Worm (Caenorhabditis elegans): ENCODE data around the gene Y46B2A.3.
"Not testable (repeated sequence)": the region's sequence is repeated elsewhere in the genome, so short reads cannot be mapped to it uniquely, and the experiment has no call there.

Y46B2A.3 gene

DNA sequence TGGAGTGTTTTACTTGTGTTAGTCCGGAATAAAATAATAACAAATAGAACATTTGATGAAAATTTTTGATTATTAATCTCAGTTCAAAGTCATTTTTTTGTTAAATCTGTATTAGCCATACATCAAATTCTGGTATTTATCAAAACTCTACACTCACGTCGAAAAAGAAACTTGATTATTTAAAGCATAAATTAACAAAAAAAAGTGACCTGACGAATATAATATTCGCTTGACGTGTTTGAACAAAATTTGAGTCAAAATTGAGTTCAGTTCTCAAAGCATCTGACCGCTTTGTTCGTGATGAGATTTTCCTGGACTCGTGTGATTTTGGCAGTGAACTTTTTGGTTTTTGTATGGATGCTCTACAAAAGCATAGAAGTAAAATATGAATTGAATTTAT lies 43.2 kb downstream of the Y46B2A.3 start, which contains the start of gene F46F5.10:
TSS of gene F46F5.10 (plus strand) at position 301 of the 400 bp plus-strand sequence.
- no peak for TF ChIP-seq ceh-36 (tag; optimal IDR thresholded peaks at IDR 0.05)
- no peak for TF ChIP-seq pes-1 (GFP tag; IDR thresholded peaks at IDR 0.05)
- no peak for TF ChIP-seq ama-1 (optimal IDR thresholded peaks at IDR 0.05)
- no peak for TF ChIP-seq aly-1 (tag; optimal IDR thresholded peaks at IDR 0.05)
- TF ChIP-seq ets-7 (tag; optimal IDR thresholded peaks at IDR 0.05) = no peak
- TF ChIP-seq flt-1 (GFP tag; IDR thresholded peaks at IDR 0.05) = no peak
- TF ChIP-seq ceh-13 (GFP tag; optimal IDR thresholded peaks at IDR 0.05) = no peak
- TF ChIP-seq hmbx-1 (tag; optimal IDR thresholded peaks at IDR 0.05) = no peak
- no peak for TF ChIP-seq F13C5.2 (tag; optimal IDR thresholded peaks at IDR 0.05)
- no peak for TF ChIP-seq tbx-11 (GFP tag; IDR thresholded peaks at IDR 0.05)
- no peak for TF ChIP-seq hnd-1 (tag; optimal IDR thresholded peaks at IDR 0.05)
- TF ChIP-seq sea-1 (GFP tag; conservative IDR thresholded peaks at IDR 0.05) = no peak
- no peak for TF ChIP-seq tbx-37 (GFP tag; conservative IDR thresholded peaks at IDR 0.05)
- TF ChIP-seq tra-4 (tag; optimal IDR thresholded peaks at IDR 0.05) = no peak
- TF ChIP-seq scrt-1 (GFP tag; IDR thresholded peaks at IDR 0.05) = no peak
- TF ChIP-seq B0310.2 (tag; optimal IDR thresholded peaks at IDR 0.05) = no peak
- TF ChIP-seq hmg-4 (GFP tag; optimal IDR thresholded peaks at IDR 0.05) = no peak

DNA sequence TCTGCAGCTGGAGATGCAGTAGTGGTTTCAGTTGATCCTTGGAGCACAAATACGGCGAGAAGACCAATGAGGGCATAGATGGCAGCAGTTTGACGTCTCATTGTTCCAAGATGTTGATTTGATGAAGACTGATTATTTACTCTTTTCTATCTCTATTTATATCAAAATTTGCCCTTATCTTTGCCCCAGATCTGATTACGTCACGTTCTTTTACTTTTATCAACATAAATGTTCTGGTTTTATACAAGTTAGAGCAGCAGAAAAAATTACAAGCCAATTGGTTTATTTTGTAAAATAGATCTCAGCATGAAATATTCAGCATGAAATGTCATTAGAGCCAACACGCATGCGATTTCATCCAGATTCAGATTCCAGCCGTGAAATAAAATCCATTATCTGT lies 44.0 kb downstream of the Y46B2A.3 start, which contains the start of gene msrp-4:
TSS of gene msrp-4 (minus strand) at position 101 of the 400 bp plus-strand sequence.
- TF ChIP-seq ama-1 (optimal IDR thresholded peaks at IDR 0.05); hmg-4 (GFP tag; optimal IDR thresholded peaks at IDR 0.05); tbx-37 (GFP tag; conservative IDR thresholded peaks at IDR 0.05): not testable (repeated sequence)

DNA sequence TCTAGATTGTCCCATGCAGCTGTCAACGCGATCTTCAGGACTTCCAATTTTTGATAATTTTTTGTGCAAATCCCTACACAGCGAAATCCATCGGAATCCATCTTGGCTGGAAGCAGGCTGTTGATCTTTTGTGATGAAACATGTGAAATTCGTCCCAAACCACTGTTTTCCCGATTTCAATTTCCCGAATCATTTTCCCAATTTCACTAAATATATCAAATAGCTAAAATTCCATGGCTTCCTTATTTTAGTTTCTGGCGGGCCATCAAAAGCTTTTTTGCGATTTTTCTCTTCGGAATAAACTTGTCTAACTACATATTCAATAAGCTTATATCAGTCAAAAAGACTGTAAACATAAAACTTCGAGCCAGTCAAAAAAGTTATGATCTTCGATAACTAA lies 45.2 kb downstream of the Y46B2A.3 start, which contains the start of gene F46F5.8:
TSS of gene F46F5.8 (minus strand) at position 101 of the 400 bp plus-strand sequence.
- TF ChIP-seq F13C5.2 (tag; optimal IDR thresholded peaks at IDR 0.05) = no peak
- no peak for TF ChIP-seq hmg-4 (GFP tag; optimal IDR thresholded peaks at IDR 0.05)
- no peak for TF ChIP-seq scrt-1 (GFP tag; IDR thresholded peaks at IDR 0.05)
- TF ChIP-seq sea-1 (GFP tag; conservative IDR thresholded peaks at IDR 0.05) = no peak
- TF ChIP-seq B0310.2 (tag; optimal IDR thresholded peaks at IDR 0.05) = no peak
- no peak for TF ChIP-seq ama-1 (optimal IDR thresholded peaks at IDR 0.05)
- no peak for TF ChIP-seq hnd-1 (tag; optimal IDR thresholded peaks at IDR 0.05)
- no peak for TF ChIP-seq tbx-11 (GFP tag; IDR thresholded peaks at IDR 0.05)
- no peak for TF ChIP-seq hmbx-1 (tag; optimal IDR thresholded peaks at IDR 0.05)
- TF ChIP-seq ets-7 (tag; optimal IDR thresholded peaks at IDR 0.05) = no peak
- TF ChIP-seq aly-1 (tag; optimal IDR thresholded peaks at IDR 0.05) = no peak
- TF ChIP-seq flt-1 (GFP tag; IDR thresholded peaks at IDR 0.05) = no peak
- TF ChIP-seq tbx-37 (GFP tag; conservative IDR thresholded peaks at IDR 0.05) = no peak

DNA sequence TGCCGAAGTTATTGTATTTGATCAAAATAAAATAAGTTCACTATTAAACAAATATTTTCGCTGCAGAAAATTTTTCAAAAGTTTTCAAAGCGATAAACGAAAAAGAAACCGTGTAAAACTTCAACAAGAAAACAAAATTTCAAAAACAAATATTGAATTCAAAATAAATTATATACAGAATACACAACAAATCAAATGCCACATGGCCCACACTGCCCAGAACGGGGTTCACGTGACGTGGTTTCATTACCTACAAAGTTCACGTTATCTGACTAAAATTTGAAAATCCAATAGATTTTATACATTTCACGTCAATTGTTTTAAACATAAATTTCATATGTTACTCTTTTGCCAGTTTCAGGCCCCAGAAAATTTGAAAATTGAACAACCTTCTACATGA lies 46.2 kb downstream of the Y46B2A.3 start, which contains the start of gene F46F5.7:
TSS of gene F46F5.7 (minus strand) at position 101 of the 400 bp plus-strand sequence.
- TF ChIP-seq tbx-11 (GFP tag; IDR thresholded peaks at IDR 0.05) = no peak
- TF ChIP-seq sea-1 (GFP tag; conservative IDR thresholded peaks at IDR 0.05) = no peak
- TF ChIP-seq scrt-1 (GFP tag; IDR thresholded peaks at IDR 0.05) = no peak

DNA sequence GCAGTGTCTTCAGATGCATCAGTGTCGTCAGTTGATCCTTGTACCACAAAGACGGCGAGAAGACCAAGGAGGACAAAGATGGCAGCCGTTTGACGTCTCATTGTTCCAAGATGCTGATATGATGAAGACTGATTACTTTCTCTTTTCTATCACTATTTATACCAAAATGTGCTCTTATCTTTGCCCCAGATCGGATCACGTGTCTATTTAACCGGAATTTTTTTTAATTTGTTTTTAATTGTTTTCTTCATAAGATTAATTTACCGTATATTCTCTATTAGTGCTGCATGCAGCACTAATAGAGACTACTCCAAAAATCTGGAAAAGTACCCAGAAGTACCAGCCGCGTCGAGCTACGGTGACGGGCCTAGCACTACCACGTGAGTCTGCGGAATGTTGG lies 52.0 kb downstream of the Y46B2A.3 start, which contains the start of gene msrp-3:
TSS of gene msrp-3 (minus strand) at position 101 of the 400 bp plus-strand sequence.
- no peak for TF ChIP-seq ceh-36 (tag; optimal IDR thresholded peaks at IDR 0.05)
- no peak for TF ChIP-seq aly-1 (tag; optimal IDR thresholded peaks at IDR 0.05)
- no peak for TF ChIP-seq F13C5.2 (tag; optimal IDR thresholded peaks at IDR 0.05)
- no peak for TF ChIP-seq scrt-1 (GFP tag; IDR thresholded peaks at IDR 0.05)
- TF ChIP-seq B0310.2 (tag; optimal IDR thresholded peaks at IDR 0.05) = no peak
- no peak for TF ChIP-seq tbx-11 (GFP tag; IDR thresholded peaks at IDR 0.05)
- TF ChIP-seq pes-1 (GFP tag; IDR thresholded peaks at IDR 0.05) = no peak
- no peak for TF ChIP-seq hnd-1 (tag; optimal IDR thresholded peaks at IDR 0.05)
